Fruit fly (Drosophila melanogaster) whole organism, embryonic: Measurements from ENCODE around the gene CG33090.

ENCODE experiments used
- Abd-B ChIP-seq: fragments of 200-800 bp; sonication (Bioruptor generic); optimal IDR thresholded peaks from 2 replicates; lab custom pipeline; 2018; ENCODE audit warnings: missing biosample characterization, mild to moderate bottlenecking, missing genetic modification characterization, moderate library complexity
- Ada2b ChIP-seq: fragments of 200-800 bp; sonication (Bioruptor generic); IDR thresholded peaks from 2 replicates; pipeline ENCODE4 v1.3.6; 2022; ENCODE audit warnings: missing biosample characterization, missing genetic modification characterization
- Asciz ChIP-seq: fragments of 200-800 bp; sonication (Bioruptor generic); optimal IDR thresholded peaks from 2 replicates; lab custom pipeline; 2017; ENCODE audit warnings: missing biosample characterization, mild to moderate bottlenecking, missing genetic modification characterization, missing genetic modification reagents
- CG10209 ChIP-seq: fragments of 200-800 bp; sonication (Bioruptor generic); optimal IDR thresholded peaks from 3 replicates; lab custom pipeline; 2017; ENCODE audit warnings: missing biosample characterization, mild to moderate bottlenecking, missing genetic modification characterization, missing genetic modification reagents
- CG10979 ChIP-seq: fragments of 200-800 bp; sonication (Bioruptor generic); optimal IDR thresholded peaks from 2 replicates; lab custom pipeline; 2018; ENCODE audit warnings: missing biosample characterization, mild to moderate bottlenecking, missing genetic modification characterization, moderate library complexity
- CG11247 ChIP-seq: fragments of 200-800 bp; sonication (Bioruptor generic); IDR thresholded peaks from 2 replicates; pipeline ENCODE4 v1.3.6; 2022; ENCODE audit warnings: missing biosample characterization, missing genetic modification characterization
- CG1233 ChIP-seq: fragments of 200-800 bp; sonication (Bioruptor generic); optimal IDR thresholded peaks from 4 replicates; lab custom pipeline; 2018; ENCODE audit warnings: missing biosample characterization, mild to moderate bottlenecking, missing genetic modification characterization
- CG12659 ChIP-seq: fragments of 200-800 bp; sonication (Bioruptor generic); optimal IDR thresholded peaks from 3 replicates; lab custom pipeline; 2017; ENCODE audit warnings: mild to moderate bottlenecking, missing biosample characterization, missing genetic modification reagents, missing genetic modification characterization
- CG14965 ChIP-seq: fragments of 200-800 bp; sonication (Bioruptor generic); optimal IDR thresholded peaks from 2 replicates; lab custom pipeline; 2016; ENCODE audit warnings: missing biosample characterization, missing genetic modification characterization, borderline replicate concordance
- CG15073 ChIP-seq: fragments of 200-800 bp; sonication (Bioruptor generic); optimal IDR thresholded peaks from 2 replicates; lab custom pipeline; 2016; ENCODE audit warnings: missing biosample characterization, missing genetic modification characterization
- CG16815 ChIP-seq: fragments of 200-800 bp; sonication (Bioruptor generic); optimal IDR thresholded peaks from 3 replicates; lab custom pipeline; 2017; ENCODE audit warnings: missing biosample characterization, mild to moderate bottlenecking, missing genetic modification characterization
- CG17385 ChIP-seq: fragments of 200-800 bp; sonication (Bioruptor generic); optimal IDR thresholded peaks from 3 replicates; lab custom pipeline; 2018; ENCODE audit warnings: missing biosample characterization, mild to moderate bottlenecking, missing genetic modification characterization
- CG17829 ChIP-seq: fragments of 200-800 bp; optimal IDR thresholded peaks from 2 replicates; lab custom pipeline; 2019; ENCODE audit warnings: missing biosample characterization, mild to moderate bottlenecking, missing genetic modification characterization, moderate library complexity
- CG2199 ChIP-seq: fragments of 200-800 bp; sonication (Bioruptor generic); IDR thresholded peaks from 3 replicates; pipeline ENCODE4 v1.3.6; 2022; ENCODE audit warnings: missing biosample characterization, missing genetic modification characterization
- CG2712 ChIP-seq: fragments of 200-800 bp; optimal IDR thresholded peaks from 3 replicates; lab custom pipeline; 2019; ENCODE audit warnings: missing biosample characterization, mild to moderate bottlenecking, missing genetic modification characterization, moderate library complexity
- CG3726 ChIP-seq: fragments of 200-800 bp; sonication (Bioruptor generic); IDR thresholded peaks from 3 replicates; pipeline ENCODE4, ENCODE4 v1.3.6; 2022; ENCODE audit warnings: missing biosample characterization, missing genetic modification characterization
- CG4424 ChIP-seq: fragments of 200-800 bp; sonication (Bioruptor generic); optimal IDR thresholded peaks from 3 replicates; lab custom pipeline; 2016; ENCODE audit warnings: missing biosample characterization, missing genetic modification characterization
- CG6689 ChIP-seq: fragments of 200-800 bp; sonication (Bioruptor generic); IDR thresholded peaks from 2 replicates; pipeline ENCODE4 v1.3.6; 2022; ENCODE audit warnings: missing biosample characterization, missing genetic modification characterization
- CG6813 ChIP-seq: fragments of 200-800 bp; sonication (Bioruptor generic); optimal IDR thresholded peaks from 2 replicates; lab custom pipeline; 2017; ENCODE audit warnings: missing biosample characterization, missing genetic modification characterization, mild to moderate bottlenecking, moderate library complexity, missing genetic modification reagents
- CG6854 ChIP-seq: fragments of 200-800 bp; sonication (Bioruptor generic); optimal IDR thresholded peaks from 3 replicates; lab custom pipeline; 2017; ENCODE audit warnings: missing biosample characterization, mild to moderate bottlenecking, missing genetic modification characterization
- CHES-1-like ChIP-seq: fragments of 200-800 bp; sonication (Bioruptor generic); optimal IDR thresholded peaks from 2 replicates; lab custom pipeline; 2016; ENCODE audit warnings: missing biosample characterization, missing genetic modification characterization
- CrebB ChIP-seq: fragments of 200-800 bp; sonication (Bioruptor generic); optimal IDR thresholded peaks from 3 replicates; lab custom pipeline; 2018; ENCODE audit warnings: missing biosample characterization, mild to moderate bottlenecking, missing genetic modification characterization
- D ChIP-seq, 2 experiments: fragments of 200-800 bp in 1 of 2; fragments of >200 bp in 1 of 2; sonication (Bioruptor generic) in 1 of 2; optimal IDR thresholded peaks; 2 replicates in 1 of 2; 3 replicates in 1 of 2; lab custom pipeline; 2017; ENCODE audit warnings: mild to moderate bottlenecking in 1 of 2, missing biosample characterization in 1 of 2, missing genetic modification characterization in 1 of 2, missing genetic modification reagents in 1 of 2
- Dip3 ChIP-seq: fragments of 200-800 bp; sonication (Bioruptor generic); optimal IDR thresholded peaks from 3 replicates; lab custom pipeline; 2016; ENCODE audit warnings: missing biosample characterization, missing genetic modification characterization
- Drgx ChIP-seq: fragments of 200-800 bp; sonication (Bioruptor generic); IDR thresholded peaks from 2 replicates; pipeline ENCODE4 v1.3.6; 2022; ENCODE audit warnings: missing biosample characterization, missing genetic modification characterization
- Fer1 ChIP-seq: fragments of 200-800 bp; sonication (Bioruptor generic); optimal IDR thresholded peaks from 2 replicates; lab custom pipeline; 2017; ENCODE audit warnings: missing biosample characterization, mild to moderate bottlenecking, missing genetic modification characterization
- HLH3B ChIP-seq: fragments of 200-800 bp; sonication (Bioruptor generic); IDR thresholded peaks from 2 replicates; pipeline ENCODE4 v1.3.6; 2022; ENCODE audit warnings: missing biosample characterization, missing genetic modification characterization
- Hr51 ChIP-seq, 2 experiments: fragments of 200-800 bp; sonication (Bioruptor generic); optimal IDR thresholded peaks; 2 replicates in 1 of 2; 3 replicates in 1 of 2; lab custom pipeline; 2016 to 2018; ENCODE audit warnings: missing biosample characterization in 2 of 2, missing genetic modification characterization in 2 of 2, mild to moderate bottlenecking in 1 of 2, moderate library complexity in 1 of 2
- Med ChIP-seq: fragments of 200-800 bp; sonication (Bioruptor generic); peaks from one replicate; lab custom pipeline; 2016; ENCODE audit warnings: missing biosample characterization, missing genetic modification characterization, mild to moderate bottlenecking, inconsistent platforms, moderate library complexity
- Nf-YC ChIP-seq: fragments of 200-800 bp; optimal IDR thresholded peaks from 3 replicates; lab custom pipeline; 2019; ENCODE audit warnings: missing biosample characterization, mild to moderate bottlenecking, missing genetic modification characterization, moderate library complexity
- crp ChIP-seq, 2 experiments: fragments of 200-800 bp; sonication (Bioruptor generic); optimal IDR thresholded peaks; 2 replicates in 1 of 2; 3 replicates in 1 of 2; lab custom pipeline; 2017; ENCODE audit warnings: missing biosample characterization in 2 of 2, missing genetic modification characterization in 2 of 2, mild to moderate bottlenecking in 1 of 2, moderate library complexity in 1 of 2
- dimm ChIP-seq: fragments of 200-800 bp; sonication (Bioruptor generic); IDR thresholded peaks from 2 replicates; pipeline ENCODE4 v1.3.6; 2022; ENCODE audit warnings: missing biosample characterization, missing genetic modification characterization
- ewg ChIP-seq: fragments of 200-800 bp; sonication (Bioruptor generic); optimal IDR thresholded peaks from 3 replicates; lab custom pipeline; 2017; ENCODE audit warnings: mild to moderate bottlenecking, missing biosample characterization, missing genetic modification reagents, missing genetic modification characterization
- hkb ChIP-seq, 2 experiments: fragments of 200-800 bp in 1 of 2; fragments of >200 bp in 1 of 2; sonication (Bioruptor generic) in 1 of 2; IDR thresholded peaks in 1 of 2; optimal IDR thresholded peaks in 1 of 2; 2 replicates each; pipeline versions ENCODE4 v1.3.6 to Lab custom; 2017 to 2022; ENCODE audit warnings: missing biosample characterization in 1 of 2, missing genetic modification characterization in 1 of 2
- jigr1 ChIP-seq: fragments of 200-800 bp; sonication (Bioruptor generic); IDR thresholded peaks from 3 replicates; pipeline ENCODE4 v1.3.6; 2022; ENCODE audit warnings: missing biosample characterization, missing genetic modification characterization
- luna ChIP-seq: fragments of 200-800 bp; sonication (Bioruptor generic); optimal IDR thresholded peaks from 2 replicates; lab custom pipeline; 2016; ENCODE audit warnings: missing biosample characterization, missing genetic modification characterization
- onecut ChIP-seq: fragments of 200-800 bp; sonication (Bioruptor generic); IDR thresholded peaks from 2 replicates; pipeline ENCODE4 v1.3.6; 2022; ENCODE audit warnings: missing biosample characterization, missing genetic modification characterization
- p53 ChIP-seq: fragments of 200-800 bp; sonication (Bioruptor generic); optimal IDR thresholded peaks from 2 replicates; lab custom pipeline; 2016; ENCODE audit warnings: missing biosample characterization, missing genetic modification characterization
- pan ChIP-seq, 4 experiments: fragments of >200 bp in 3 of 4; fragments of 200-800 bp in 1 of 4; sonication (Bioruptor generic) in 1 of 4; optimal IDR thresholded peaks in 3 of 4; IDR thresholded peaks in 1 of 4; 2 replicates each; pipeline versions ENCODE4 v1.3.6 to Lab custom; 2017 to 2022; ENCODE audit warnings: missing biosample characterization in 2 of 4, missing genetic modification characterization in 2 of 4, mixed read lengths in 1 of 4
- pfk ChIP-seq: fragments of 200-800 bp; sonication (Bioruptor generic); optimal IDR thresholded peaks from 2 replicates; lab custom pipeline; 2018; ENCODE audit warnings: missing biosample characterization, mild to moderate bottlenecking, missing genetic modification characterization, moderate library complexity
- run ChIP-seq: fragments of 200-800 bp; sonication (Bioruptor generic); optimal IDR thresholded peaks from 3 replicates; lab custom pipeline; 2018; ENCODE audit warnings: missing biosample characterization, mild to moderate bottlenecking, missing genetic modification characterization
- slp2 ChIP-seq: fragments of 200-800 bp; sonication (Bioruptor generic); optimal IDR thresholded peaks from 2 replicates; lab custom pipeline; 2016; ENCODE audit warnings: missing biosample characterization, missing genetic modification characterization
- tgo ChIP-seq: fragments of 200-800 bp; sonication (Bioruptor generic); IDR thresholded peaks from 3 replicates; pipeline ENCODE4 v1.3.6; 2022; ENCODE audit warnings: missing biosample characterization, missing genetic modification characterization
- tin ChIP-seq: fragments of 200-800 bp; sonication (Bioruptor generic); optimal IDR thresholded peaks from 3 replicates; lab custom pipeline; 2016; ENCODE audit warnings: missing biosample characterization, missing genetic modification characterization
- trem ChIP-seq: fragments of 200-800 bp; optimal IDR thresholded peaks from 3 replicates; lab custom pipeline; 2019; ENCODE audit warnings: missing biosample characterization, mild to moderate bottlenecking, missing genetic modification characterization, moderate library complexity
- unpg ChIP-seq: fragments of 200-800 bp; sonication (Bioruptor generic); optimal IDR thresholded peaks from 3 replicates; lab custom pipeline; 2018; ENCODE audit warnings: missing biosample characterization, mild to moderate bottlenecking, missing genetic modification characterization, moderate library complexity
- vvl ChIP-seq: fragments of 200-800 bp; sonication (Bioruptor generic); IDR thresholded peaks from 2 replicates; pipeline ENCODE4 v1.3.6; 2022; ENCODE audit warnings: missing biosample characterization, missing genetic modification characterization

The CG33090 gene

dm6 chr2L:14366590-14367273 is 32.8 kb downstream of the CG33090 start:
- no peak for TF ChIP-seq CG11247 (GFP tag; lab: Robert Waterston, UW)
- no peak for TF ChIP-seq tgo (GFP tag; lab: Robert Waterston, UW)
- TF ChIP-seq jigr1 (GFP tag; lab: Robert Waterston, UW), result no peak
- TF ChIP-seq p53, result no peak
- TF ChIP-seq unpg (GFP tag; lab: Kevin White, UChicago), result no peak
- TF ChIP-seq CG2199 (GFP tag; lab: Robert Waterston, UW), result peak; percentile 60; the same call in 2 of the 3 replicates
- TF ChIP-seq slp2, result peak; percentile 29
- TF ChIP-seq Drgx, result peak; percentile 72
- no peak for TF ChIP-seq CG14965 (GFP tag; lab: Kevin White, UChicago)
- TF ChIP-seq CG17385, result no peak
- TF ChIP-seq CG15073 (GFP tag; lab: Kevin White, UChicago), result peak; percentile 4
- no peak for TF ChIP-seq CHES-1-like (GFP tag; lab: Kevin White, UChicago)
- peak; percentile 58 for TF ChIP-seq Med (GFP tag; lab: Kevin White, UChicago)
- TF ChIP-seq dimm (GFP tag; lab: Robert Waterston, UW), result no peak
- TF ChIP-seq pfk (GFP tag; lab: Kevin White, UChicago), result no peak

dm6 chr2L:14367274-14367669 is 33.3 kb downstream of the CG33090 start:
- peak; percentile 30; the same call in 1 of the 2 replicates for TF ChIP-seq HLH3B
- TF ChIP-seq crp (GFP tag; optimal IDR thresholded peaks at IDR 0.05; lab: Kevin White, UChicago), result no peak
- TF ChIP-seq CG4424 (GFP tag; lab: Kevin White, UChicago), result peak; percentile 44
- TF ChIP-seq Dip3 (GFP tag; lab: Kevin White, UChicago), result no peak
- peak; percentile 23 for TF ChIP-seq CG1233 (GFP tag; lab: Kevin White, UChicago)
- TF ChIP-seq tin (GFP tag; lab: Kevin White, UChicago), result peak; percentile 15
- peak; percentile 32 for TF ChIP-seq CG6854
- peak; percentile 13 for TF ChIP-seq CG12659 (GFP tag; lab: Kevin White, UChicago)
- peak; percentile 75 for TF ChIP-seq CG10979 (tag; lab: Kevin White, UChicago)
- no peak for TF ChIP-seq hkb (optimal IDR thresholded peaks at IDR 0.05; lab: Kevin White, UChicago)
- peak; percentile 63 for TF ChIP-seq hkb (GFP tag; IDR thresholded peaks at IDR 0.05; lab: Robert Waterston, UW)
- peak; percentile 50 for TF ChIP-seq Ada2b (GFP tag; lab: Robert Waterston, UW)
- TF ChIP-seq ewg (GFP tag; lab: Kevin White, UChicago), result peak; percentile 20
- TF ChIP-seq CG3726 (GFP tag; lab: Robert Waterston, UW), result no peak
- peak in 1 of 2 experiments; percentile 77 for TF ChIP-seq Hr51 (GFP tag; optimal IDR thresholded peaks at IDR 0.05; lab: Kevin White, UChicago)
- peak; percentile 24 for TF ChIP-seq Abd-B (GFP tag; lab: Kevin White, UChicago)
- no peak for TF ChIP-seq luna (GFP tag; lab: Kevin White, UChicago)
- peak; percentile 36 for TF ChIP-seq CG6813 (GFP tag; lab: Kevin White, UChicago)
- TF ChIP-seq CrebB (tag; lab: Kevin White, UChicago), result no peak
- TF ChIP-seq CG6689 (GFP tag; lab: Robert Waterston, UW), result peak; percentile 63; the same call in 1 of the 2 replicates
- TF ChIP-seq trem (tag; lab: Kevin White, UChicago), result peak; percentile 47
- peak; percentile 39; the same call in 1 of the 2 replicates for TF ChIP-seq vvl (GFP tag; lab: Robert Waterston, UW)
- TF ChIP-seq CG16815 (GFP tag; lab: Kevin White, UChicago), result peak; percentile 12
- peak; percentile 81 for TF ChIP-seq CG2712 (tag; lab: Kevin White, UChicago)
- TF ChIP-seq pan (optimal IDR thresholded peaks at IDR 0.05; lab: Kevin White, UChicago), result no peak
- peak in 1 of 2 experiments; percentile 32 for TF ChIP-seq pan (GFP tag; optimal IDR thresholded peaks at IDR 0.05 in 1 of 2, IDR thresholded peaks at IDR 0.05 in 1 of 2)
- peak; percentile 65 for TF ChIP-seq CG17829 (tag; lab: Kevin White, UChicago)
- TF ChIP-seq Fer1 (GFP tag; lab: Kevin White, UChicago), result peak; percentile 60
- TF ChIP-seq Nf-YC (tag; lab: Kevin White, UChicago), result peak; percentile 42
- TF ChIP-seq run (tag; lab: Kevin White, UChicago), result no peak
- peak; percentile 5 for TF ChIP-seq CG10209 (GFP tag; lab: Kevin White, UChicago)
- 0 out of 2 replicates have a peak, but pooled peaks have one; percentile 19 for TF ChIP-seq onecut
- TF ChIP-seq D (optimal IDR thresholded peaks at IDR 0.05; lab: Kevin White, UChicago), result no peak
- TF ChIP-seq D (GFP tag; optimal IDR thresholded peaks at IDR 0.05; lab: Kevin White, UChicago), result peak; percentile 67
- TF ChIP-seq Asciz (GFP tag; lab: Kevin White, UChicago), result peak; percentile 74
